Worm (Caenorhabditis elegans) whole organism, L3 larva: ENCODE measurements around the gene K07E8.6.

Experiments used
- R02D3.7 ChIP-seq: fragments of 150-350 bp; optimal IDR thresholded peaks from 2 replicates; lab custom pipeline; 2014; ENCODE audit warnings: missing biosample characterization, missing genetic modification characterization
- ama-1 ChIP-seq: fragments of 150-350 bp; optimal IDR thresholded peaks from 2 replicates; lab custom pipeline; 2018
- ceh-82 ChIP-seq: fragments of 150-350 bp; optimal IDR thresholded peaks from 2 replicates; lab custom pipeline; 2014; ENCODE audit warnings: missing biosample characterization, missing genetic modification characterization
- egl-27 ChIP-seq: sonication (generic microtip); optimal IDR thresholded peaks from 4 replicates; lab custom pipeline; 2017; ENCODE audit warnings: missing biosample characterization, missing genetic modification reagents, missing genetic modification characterization
- fos-1 ChIP-seq: fragments of 150-350 bp; optimal IDR thresholded peaks from 2 replicates; lab custom pipeline; 2014; ENCODE audit warnings: missing biosample characterization, missing genetic modification characterization
- hmg-11 ChIP-seq: sonication (generic microtip); optimal IDR thresholded peaks from 2 replicates; lab custom pipeline; 2016; ENCODE audit warnings: missing genetic modification characterization, missing compliant biosample characterization
- mml-1 ChIP-seq: fragments of 150-350 bp; sonication (generic microtip); optimal IDR thresholded peaks from 3 replicates; lab custom pipeline; 2014; ENCODE audit warnings: missing biosample characterization, missing genetic modification characterization
- nhr-11 ChIP-seq: fragments of 150-350 bp; optimal IDR thresholded peaks from 2 replicates; lab custom pipeline; 2014; ENCODE audit warnings: missing biosample characterization, missing genetic modification characterization
- nhr-23 ChIP-seq: fragments of 150-350 bp; optimal IDR thresholded peaks from 2 replicates; lab custom pipeline; 2014; ENCODE audit warnings: missing biosample characterization, missing genetic modification reagents, missing genetic modification characterization
- tbx-2 ChIP-seq: sonication (generic microtip); optimal IDR thresholded peaks from 2 replicates; lab custom pipeline; 2016; ENCODE audit warnings: mild to moderate bottlenecking, missing genetic modification characterization, missing compliant biosample characterization

ce11 chrII:658369-658768 lies 19.0 kb upstream of the K07E8.6 start, which contains the start of gene sdz-24:
- TF ChIP-seq nhr-23 (tag; lab: Kevin White, UChicago): no peak
- no peak for TF ChIP-seq hmg-11 (tag; lab: Kevin White, UChicago)
- TF ChIP-seq ama-1 (lab: Kevin White, UChicago): no peak
- no peak for TF ChIP-seq tbx-2 (tag; lab: Kevin White, UChicago)
- no peak for TF ChIP-seq mml-1 (tag; lab: Kevin White, UChicago)
- TF ChIP-seq egl-27 (tag; lab: Kevin White, UChicago): no peak
- TF ChIP-seq fos-1 (tag; lab: Kevin White, UChicago): no peak
- TF ChIP-seq R02D3.7 (tag; lab: Kevin White, UChicago): no peak
- no peak for TF ChIP-seq nhr-11
- TF ChIP-seq ceh-82 (tag; lab: Kevin White, UChicago): no peak
